Fruit fly (Drosophila melanogaster) whole organism, embryonic: ENCODE measurements around the gene egh.

Experiments used
- Aef1 ChIP-seq: fragments of 200-800 bp; sonication (Bioruptor generic); IDR thresholded peaks from 3 replicates; pipeline ENCODE4 v1.3.6; 2022; ENCODE audit warnings: missing biosample characterization, missing genetic modification characterization
- C15 ChIP-seq: fragments of 200-800 bp; sonication (Bioruptor generic); IDR thresholded peaks from 3 replicates; pipeline ENCODE4 v1.3.6; 2022; ENCODE audit warnings: missing biosample characterization, missing genetic modification characterization
- CG14860 ChIP-seq: fragments of 200-800 bp; sonication (Bioruptor generic); IDR thresholded peaks from 3 replicates; pipeline ENCODE4 v1.3.6; 2022; ENCODE audit warnings: missing biosample characterization, missing genetic modification characterization; ENCODE audit not compliant: partially characterized antibody
- CG18764 ChIP-seq: fragments of 200-800 bp; sonication (Bioruptor generic); optimal IDR thresholded peaks from 3 replicates; lab custom pipeline; 2016; ENCODE audit warnings: missing biosample characterization, missing genetic modification characterization
- CG7271 ChIP-seq: fragments of 200-800 bp; sonication (Bioruptor generic); optimal IDR thresholded peaks from 2 replicates; lab custom pipeline; 2018; ENCODE audit warnings: missing biosample characterization, mild to moderate bottlenecking, missing genetic modification characterization, moderate library complexity
- CG8478 ChIP-seq: fragments of >200 bp; optimal IDR thresholded peaks from 2 replicates; lab custom pipeline; 2018
- E2f2 ChIP-seq: fragments of 200-800 bp; sonication (Bioruptor generic); IDR thresholded peaks from 2 replicates; pipeline ENCODE4 v1.3.6; 2022; ENCODE audit warnings: missing biosample characterization, missing genetic modification characterization
- Gsc ChIP-seq: fragments of 200-800 bp; sonication (Bioruptor generic); IDR thresholded peaks from 2 replicates; pipeline ENCODE4 v1.3.6; 2022; ENCODE audit warnings: missing biosample characterization, missing genetic modification characterization
- br ChIP-seq: fragments of >200 bp; optimal IDR thresholded peaks from 2 replicates; lab custom pipeline; 2017
- bsh ChIP-seq, 2 experiments: fragments of 200-800 bp; sonication (Bioruptor generic); optimal IDR thresholded peaks; 2 replicates each; lab custom pipeline; 2017 to 2018; ENCODE audit warnings: mild to moderate bottlenecking in 2 of 2, missing biosample characterization in 2 of 2, missing genetic modification characterization in 2 of 2, moderate library complexity in 1 of 2
- fd64A ChIP-seq: fragments of 200-800 bp; sonication (Bioruptor generic); optimal IDR thresholded peaks from 3 replicates; lab custom pipeline; 2018; ENCODE audit warnings: missing biosample characterization, mild to moderate bottlenecking, missing genetic modification characterization
- hb ChIP-seq: fragments of 200-800 bp; sonication (Bioruptor generic); IDR thresholded peaks from 3 replicates; pipeline ENCODE4 v1.3.6; 2022; ENCODE audit warnings: missing biosample characterization, missing genetic modification characterization; ENCODE audit not compliant: partially characterized antibody
- psq ChIP-seq: fragments of 200-800 bp; sonication (Bioruptor generic); optimal IDR thresholded peaks from 2 replicates; lab custom pipeline; 2017; ENCODE audit warnings: missing biosample characterization, missing genetic modification characterization

DNA sequence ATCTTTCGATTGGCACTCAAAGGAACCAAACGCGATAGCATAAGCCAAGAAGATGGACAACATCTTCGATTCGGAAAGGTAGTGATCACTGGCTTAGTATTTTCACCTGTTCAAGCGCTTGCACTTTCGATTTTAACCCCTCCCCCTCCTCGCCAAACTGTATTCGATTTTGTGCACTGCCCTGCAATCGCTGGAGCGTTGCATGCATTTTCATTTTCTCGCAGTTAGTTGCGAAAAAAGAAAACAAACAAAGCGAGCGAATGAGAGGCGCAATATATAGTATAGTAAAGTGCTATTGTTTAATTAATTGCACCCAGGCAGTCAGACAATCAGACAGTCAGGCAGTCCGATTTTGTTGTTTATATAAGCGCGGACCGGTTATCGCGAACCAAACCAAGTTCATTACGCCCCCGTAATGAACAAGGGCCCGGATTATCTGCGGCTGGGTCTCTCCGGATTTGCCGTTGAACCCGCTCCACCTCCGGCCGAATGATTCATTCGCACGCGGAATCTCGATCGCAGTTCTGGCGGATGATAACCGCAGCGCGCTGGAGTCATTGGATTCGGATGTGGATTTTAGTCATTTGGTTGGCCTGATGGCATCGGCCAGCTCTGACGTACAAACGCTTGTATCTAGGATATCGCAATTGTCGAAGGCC is 4.9 kb downstream of the egh start:
- TF ChIP-seq CG7271 (tag; lab: Kevin White, UChicago) = no peak
- TF ChIP-seq psq = no peak
- no peak for TF ChIP-seq hb
- TF ChIP-seq Gsc (GFP tag; lab: Robert Waterston, UW) = no peak
- TF ChIP-seq CG8478 (lab: Kevin White, UChicago) = no peak
- TF ChIP-seq CG14860 (GFP tag; lab: Robert Waterston, UW) = no peak
- no peak for TF ChIP-seq Aef1
- no peak for TF ChIP-seq E2f2 (GFP tag; lab: Robert Waterston, UW)
- TF ChIP-seq fd64A = no peak
- TF ChIP-seq CG18764 (GFP tag; lab: Kevin White, UChicago) = no peak
- TF ChIP-seq br (lab: Kevin White, UChicago) = no peak
- no peak for TF ChIP-seq bsh (GFP tag; optimal IDR thresholded peaks at IDR 0.05; lab: Kevin White, UChicago)
- no peak for TF ChIP-seq C15 (GFP tag; lab: Robert Waterston, UW)
